Worm (Caenorhabditis elegans) whole organism, L1 larva: ENCODE data around the gene C16C8.10.

Experiments
- C04F5.9 ChIP-seq: sonication (generic microtip); optimal IDR thresholded peaks from 2 replicates; lab custom pipeline; 2016; ENCODE audit warnings: missing genetic modification characterization, missing compliant biosample characterization
- alr-1 ChIP-seq: fragments of 200-800 bp; sonication (Bioruptor generic); optimal IDR thresholded peaks from 2 replicates; lab custom pipeline; 2018; ENCODE audit warnings: borderline replicate concordance, mild to moderate bottlenecking, missing genetic modification characterization, missing compliant biosample characterization
- aly-2 ChIP-seq: fragments of 150-350 bp; optimal IDR thresholded peaks from 2 replicates; lab custom pipeline; 2014; ENCODE audit warnings: missing biosample characterization, missing genetic modification characterization
- blmp-1 ChIP-seq: fragments of 150-350 bp; optimal IDR thresholded peaks from 2 replicates; lab custom pipeline; 2014; ENCODE audit warnings: missing biosample characterization, missing genetic modification characterization
- egl-27 ChIP-seq, 2 experiments: fragments of 150-350 bp in 1 of 2; sonication (generic microtip); optimal IDR thresholded peaks; 3 replicates each; lab custom pipeline; 2017 to 2018; ENCODE audit warnings: missing biosample characterization in 2 of 2, missing genetic modification characterization in 2 of 2, missing genetic modification reagents in 2 of 2
- fos-1 ChIP-seq: fragments of 150-350 bp; optimal IDR thresholded peaks from 2 replicates; lab custom pipeline; 2014; ENCODE audit warnings: missing biosample characterization, missing genetic modification characterization
- nhr-11 ChIP-seq: fragments of 150-350 bp; optimal IDR thresholded peaks from 2 replicates; lab custom pipeline; 2014; ENCODE audit warnings: missing biosample characterization, missing genetic modification characterization
- nhr-76 ChIP-seq: sonication (generic microtip); optimal IDR thresholded peaks from 2 replicates; lab custom pipeline; 2017; ENCODE audit warnings: missing biosample characterization, missing genetic modification characterization
- sox-4 ChIP-seq: sonication (generic microtip); optimal IDR thresholded peaks from 2 replicates; lab custom pipeline; 2016; ENCODE audit warnings: missing genetic modification characterization, missing compliant biosample characterization

ce11 chrII:3422938-3423337, 41.5 kb downstream of the C16C8.10 start:
- TF ChIP-seq nhr-11 (tag; lab: Kevin White, UChicago) (no peak), sox-4 (tag; lab: Kevin White, UChicago) (no peak), blmp-1 (tag; lab: Kevin White, UChicago) (no peak), C04F5.9 (tag; lab: Kevin White, UChicago) (no peak), nhr-76 (tag; lab: Kevin White, UChicago) (no peak), fos-1 (no peak), alr-1 (tag; lab: Kevin White, UChicago) (no peak), aly-2 (tag; lab: Kevin White, UChicago) (no peak), egl-27 (tag; optimal IDR thresholded peaks at IDR 0.05; lab: Kevin White, UChicago) (no peak)
